Fruit fly (Drosophila melanogaster): ENCODE data around the gene jvl.

jvl gene

dm6 chr3R:14714904-14715588 lies 26.3 kb upstream of the jvl start (continued):
- TF ChIP-seq slou (GFP tag; optimal IDR thresholded peaks at IDR 0.05) (no peak), z (GFP tag; IDR thresholded peaks at IDR 0.05) (no peak), CG11093 (GFP tag; IDR thresholded peaks at IDR 0.05) (no peak), caup (GFP tag; optimal IDR thresholded peaks at IDR 0.05; ENCODE audit: severe bottlenecking) (no peak), CG10462 (GFP tag; optimal IDR thresholded peaks at IDR 0.05) (peak; percentile 20), CG6654 (GFP tag; optimal IDR thresholded peaks at IDR 0.05) (peak; percentile 9), CG7745 (tag; optimal IDR thresholded peaks at IDR 0.05) (no peak), NC2β (GFP tag; optimal IDR thresholded peaks at IDR 0.05) (no peak), disco-r (GFP tag; optimal IDR thresholded peaks at IDR 0.05) (no peak), CG7987 (GFP tag; optimal IDR thresholded peaks at IDR 0.05) (no peak), row (GFP tag; IDR thresholded peaks at IDR 0.05) (0 out of 3 replicates have a peak, but pooled peaks have one; percentile 26), ewg (GFP tag; optimal IDR thresholded peaks at IDR 0.05) (peak; percentile 58), CG2120 (GFP tag; optimal IDR thresholded peaks at IDR 0.05) (no peak), kah (GFP tag; optimal IDR thresholded peaks at IDR 0.05) (no peak), CG4730 (GFP tag; IDR thresholded peaks at IDR 0.05) (no peak), slp2 (GFP tag; optimal IDR thresholded peaks at IDR 0.05) (peak; percentile 15), ttk (GFP tag; IDR thresholded peaks at IDR 0.05) (0 out of 2 replicates have a peak, but pooled peaks have one; percentile 19), chm (GFP tag; IDR thresholded peaks at IDR 0.05) (peak; percentile 17; the same call in 1 of the 2 replicates), CTCF (GFP tag; optimal IDR thresholded peaks at IDR 0.05) (no peak), zen (tag; optimal IDR thresholded peaks at IDR 0.05) (peak; percentile 31), CG7556 (GFP tag; optimal IDR thresholded peaks at IDR 0.05) (peak; percentile 47), CG18764 (GFP tag; optimal IDR thresholded peaks at IDR 0.05) (no peak), CG1792 (GFP tag; optimal IDR thresholded peaks at IDR 0.05) (no peak), sug (tag; optimal IDR thresholded peaks at IDR 0.05) (no peak), ara (GFP tag; IDR thresholded peaks at IDR 0.05) (peak; percentile 49; the same call in 1 of the 2 replicates), CG10543 (GFP tag; optimal IDR thresholded peaks at IDR 0.05) (no peak), pb (GFP tag; optimal IDR thresholded peaks at IDR 0.05) (no peak), fd64A (GFP tag; optimal IDR thresholded peaks at IDR 0.05) (no peak), CrebB (tag; optimal IDR thresholded peaks at IDR 0.05) (no peak), twi (tag; optimal IDR thresholded peaks at IDR 0.05) (no peak), CG1529 (GFP tag; optimal IDR thresholded peaks at IDR 0.05) (peak; percentile 36), run (tag; optimal IDR thresholded peaks at IDR 0.05) (peak; percentile 15), toy (GFP tag; IDR thresholded peaks at IDR 0.05) (no peak), salm (tag; optimal IDR thresholded peaks at IDR 0.05) (peak; percentile 36), CG30403 (GFP tag; optimal IDR thresholded peaks at IDR 0.05) (peak; percentile 14), grau (tag; optimal IDR thresholded peaks at IDR 0.05) (peak; percentile 54), Blimp-1 (GFP tag; optimal IDR thresholded peaks at IDR 0.05) (peak; percentile 62), CG16815 (GFP tag; optimal IDR thresholded peaks at IDR 0.05) (peak; percentile 9), Ets65A (GFP tag) (peak; percentile 62), Trl (optimal IDR thresholded peaks at IDR 0.05) (no peak), Trl (GFP tag; optimal IDR thresholded peaks at IDR 0.05) (no peak), NFAT (GFP tag; IDR thresholded peaks at IDR 0.05) (no peak), CG10959 (GFP tag; IDR thresholded peaks at IDR 0.05) (peak; percentile 19; the same call in 1 of the 2 replicates), CG10565 (GFP tag; optimal IDR thresholded peaks at IDR 0.05) (no peak), pan (optimal IDR thresholded peaks at IDR 0.05) (no peak), pan (GFP tag; optimal IDR thresholded peaks at IDR 0.05 in 1 of 2, IDR thresholded peaks at IDR 0.05 in 1 of 2) (no peak), zfh2 (GFP tag; optimal IDR thresholded peaks at IDR 0.05) (no peak), CG17328 (GFP tag; IDR thresholded peaks at IDR 0.05) (0 out of 2 replicates have a peak, but pooled peaks have one; percentile 34), oc (tag; optimal IDR thresholded peaks at IDR 0.05) (peak; percentile 7), CG2889 (GFP tag; IDR thresholded peaks at IDR 0.05) (no peak), B-H1 (GFP tag; IDR thresholded peaks at IDR 0.05) (no peak), CG8388 (GFP tag; optimal IDR thresholded peaks at IDR 0.05) (peak; percentile 57)

Measured in whole organism, embryonic.